Worm (Caenorhabditis elegans): Measurements from ENCODE around the gene Y57G7A.1.

Y57G7A.1 gene

ce11 chrII:1322283-1323173 lies 24.3 kb downstream of the Y57G7A.1 start (continued):
- TF ChIP-seq nhr-179 (tag; optimal IDR thresholded peaks at IDR 0.05) (no peak), mes-4 (tag; optimal IDR thresholded peaks at IDR 0.05) (no peak), aptf-3 (GFP tag; IDR thresholded peaks at IDR 0.05) (no peak), aptf-2 (GFP tag; conservative IDR thresholded peaks at IDR 0.05) (no peak), F39B2.1 (GFP tag; IDR thresholded peaks at IDR 0.05) (peak; percentile 7; the same call in 1 of the 2 replicates), ceh-79 (tag; optimal IDR thresholded peaks at IDR 0.05) (no peak), hlh-12 (tag; optimal IDR thresholded peaks at IDR 0.05) (no peak), ztf-22 (GFP tag; optimal IDR thresholded peaks at IDR 0.05) (no peak), lin-40 (tag; optimal IDR thresholded peaks at IDR 0.05) (no peak), F10E7.11 (tag; optimal IDR thresholded peaks at IDR 0.05) (no peak), attf-3 (GFP tag; conservative IDR thresholded peaks at IDR 0.05) (no peak), F57C9.4 (tag; optimal IDR thresholded peaks at IDR 0.05) (no peak), T07F8.4 (tag; optimal IDR thresholded peaks at IDR 0.05) (no peak), F49E8.2 (tag; optimal IDR thresholded peaks at IDR 0.05; ENCODE audit: insufficient read depth) (peak; percentile 86), ama-1 (optimal IDR thresholded peaks at IDR 0.05) (no peak), ama-1 (GFP tag; optimal IDR thresholded peaks at IDR 0.05) (peak; percentile 29 to 66), tlf-1 (GFP tag; optimal IDR thresholded peaks at IDR 0.05) (peak; percentile 37), B0035.1 (tag; optimal IDR thresholded peaks at IDR 0.05) (no peak), sptf-2 (GFP tag; optimal IDR thresholded peaks at IDR 0.05) (no peak), mcd-1 (GFP tag; IDR thresholded peaks at IDR 0.05) (peak; percentile 10; the same call in 1 of the 2 replicates), F57A8.1 (GFP tag; optimal IDR thresholded peaks at IDR 0.05) (no peak), nfyb-1 (GFP tag; IDR thresholded peaks at IDR 0.05) (no peak), ekl-4 (GFP tag; IDR thresholded peaks at IDR 0.05) (peak; percentile 10; the same call in 1 of the 2 replicates), hmg-1.2 (GFP tag; IDR thresholded peaks at IDR 0.05) (no peak), nfya-2 (GFP tag; IDR thresholded peaks at IDR 0.05) (no peak), lsl-1 (GFP tag; optimal IDR thresholded peaks at IDR 0.05) (peak; percentile 24), madf-3 (GFP tag; IDR thresholded peaks at IDR 0.05) (peak; percentile 41; the same call in 1 of the 2 replicates), madf-6 (GFP tag; IDR thresholded peaks at IDR 0.05) (no peak; the same call in 1 of the 2 replicates), nhr-80 (tag; optimal IDR thresholded peaks at IDR 0.05) (no peak), ZK185.1 (tag; optimal IDR thresholded peaks at IDR 0.05; ENCODE audit: poor library complexity, severe bottlenecking) (no peak), C17E4.6 (GFP tag; IDR thresholded peaks at IDR 0.05) (0 out of 2 replicates have a peak, but pooled peaks have one; percentile 24), egl-44 (GFP tag; IDR thresholded peaks at IDR 0.05) (peak; percentile 8; the same call in 1 of the 2 replicates), hsf-1 (GFP tag; IDR thresholded peaks at IDR 0.05) (peak; percentile 28; the same call in 1 of the 2 replicates), zfh-2 (GFP tag; conservative IDR thresholded peaks at IDR 0.05) (peak; percentile 66), rcor-1 (GFP tag; IDR thresholded peaks at IDR 0.05) (0 out of 2 replicates have a peak, but pooled peaks have one; percentile 11), snpc-3.4 (tag; optimal IDR thresholded peaks at IDR 0.05) (peak; percentile 52), lin-26 (GFP tag; IDR thresholded peaks at IDR 0.05) (peak; percentile 59; the same call in 1 of the 2 replicates), ztf-26 (tag; optimal IDR thresholded peaks at IDR 0.05) (no peak), C06A6.2 (GFP tag; conservative IDR thresholded peaks at IDR 0.05) (no peak), ceh-100 (GFP tag; IDR thresholded peaks at IDR 0.05) (peak; percentile 24; the same call in 1 of the 2 replicates), ztf-28 (GFP tag; IDR thresholded peaks at IDR 0.05) (no peak), ceh-40 (GFP tag; IDR thresholded peaks at IDR 0.05) (no peak), ccch-3 (GFP tag; optimal IDR thresholded peaks at IDR 0.05) (no peak), ztf-18 (tag; optimal IDR thresholded peaks at IDR 0.05) (no peak)
